Worm (Caenorhabditis elegans) whole organism, L4 larva: ENCODE data around the gene M05D6.2.
"Not testable (repeated sequence)": the region's sequence is repeated elsewhere in the genome, so short reads cannot be mapped to it uniquely, and the experiment has no call there.

Source experiments
- F49E8.2 ChIP-seq: sonication (generic microtip); optimal IDR thresholded peaks from 2 replicates; lab custom pipeline; 2016; ENCODE audit warnings: missing compliant biosample characterization, mild to moderate bottlenecking, missing genetic modification characterization, borderline replicate concordance
- T20F7.1 ChIP-seq: fragments of 200-800 bp; sonication (Bioruptor generic); optimal IDR thresholded peaks from 2 replicates; lab custom pipeline; 2018; ENCODE audit warnings: mild to moderate bottlenecking, missing genetic modification characterization, missing compliant biosample characterization
- Y75B8A.6 ChIP-seq: fragments of 200-800 bp; sonication (Bioruptor generic); IDR thresholded peaks from 2 replicates; pipeline ENCODE4 v1.3.6; 2022; ENCODE audit warnings: missing genetic modification reagents, missing genetic modification characterization, missing compliant biosample characterization
- aha-1 ChIP-seq: fragments of 150-350 bp; peaks from one replicate; lab custom pipeline; 2014; ENCODE audit warnings: missing biosample characterization, missing genetic modification characterization
- aly-2 ChIP-seq: sonication (generic microtip); optimal IDR thresholded peaks from 2 replicates; lab custom pipeline; 2018; ENCODE audit warnings: missing biosample characterization, missing genetic modification characterization
- attf-4 ChIP-seq: sonication (generic microtip); optimal IDR thresholded peaks from 3 replicates; lab custom pipeline; 2017; ENCODE audit warnings: missing biosample characterization, missing genetic modification characterization
- ceh-20 ChIP-seq: fragments of 200-800 bp; sonication (Bioruptor generic); IDR thresholded peaks from 2 replicates; pipeline ENCODE4 v1.3.6; 2022; ENCODE audit warnings: missing genetic modification reagents, missing genetic modification characterization, missing compliant biosample characterization
- ceh-62 ChIP-seq: sonication (generic microtip); optimal IDR thresholded peaks from 2 replicates; lab custom pipeline; 2017; ENCODE audit warnings: missing biosample characterization, missing genetic modification characterization
- cey-2 ChIP-seq: sonication (generic microtip); optimal IDR thresholded peaks from 3 replicates; lab custom pipeline; 2017; ENCODE audit warnings: missing genetic modification characterization, mild to moderate bottlenecking, missing compliant biosample characterization, antibody characterized with exemption, borderline replicate concordance; ENCODE audit not compliant: insufficient read depth
- daf-12 ChIP-seq: fragments of 150-350 bp; optimal IDR thresholded peaks from 2 replicates; lab custom pipeline; 2014; ENCODE audit warnings: missing biosample characterization, missing genetic modification reagents, missing genetic modification characterization
- daf-16 ChIP-seq, 3 experiments: sonication (generic microtip); optimal IDR thresholded peaks; 2 replicates each; lab custom pipeline; 2016 to 2017; ENCODE audit warnings: missing genetic modification characterization in 3 of 3, missing genetic modification reagents in 3 of 3, mild to moderate bottlenecking in 2 of 3, missing compliant biosample characterization in 2 of 3, missing biosample characterization in 1 of 3, moderate library complexity in 1 of 3
- dmd-9 ChIP-seq: fragments of 200-800 bp; sonication (Bioruptor generic); IDR thresholded peaks from 2 replicates; pipeline ENCODE4 v1.3.6; 2022; ENCODE audit warnings: missing genetic modification reagents, missing genetic modification characterization, missing compliant biosample characterization
- dpl-1 ChIP-seq: fragments of 150-350 bp; optimal IDR thresholded peaks from 2 replicates; lab custom pipeline; 2014; ENCODE audit warnings: missing biosample characterization, missing genetic modification reagents, missing genetic modification characterization
- dve-1 ChIP-seq: sonication (generic microtip); optimal IDR thresholded peaks from 2 replicates; lab custom pipeline; 2017; ENCODE audit warnings: antibody characterized with exemption, mild to moderate bottlenecking, missing genetic modification characterization, missing compliant biosample characterization; ENCODE audit not compliant: insufficient read depth
- fkh-10 ChIP-seq: fragments of 150-350 bp; optimal IDR thresholded peaks from 2 replicates; lab custom pipeline; 2014; ENCODE audit warnings: missing biosample characterization, missing genetic modification reagents, missing genetic modification characterization
- hmg-1.1 ChIP-seq: fragments of 200-800 bp; sonication (Bioruptor generic); IDR thresholded peaks from 2 replicates; pipeline ENCODE4 v1.3.6; 2022; ENCODE audit warnings: missing genetic modification reagents, missing genetic modification characterization, missing compliant biosample characterization
- lin-13 ChIP-seq: fragments of 150-350 bp; optimal IDR thresholded peaks from 2 replicates; lab custom pipeline; 2014; ENCODE audit warnings: missing biosample characterization, missing genetic modification reagents, missing genetic modification characterization
- lin-29 ChIP-seq: fragments of 200-800 bp; sonication (Bioruptor generic); IDR thresholded peaks from 2 replicates; pipeline ENCODE4 v1.3.6; 2022; ENCODE audit warnings: missing genetic modification reagents, missing genetic modification characterization, missing compliant biosample characterization
- lir-3 ChIP-seq: sonication (generic microtip); optimal IDR thresholded peaks from 2 replicates; lab custom pipeline; 2016; ENCODE audit warnings: mild to moderate bottlenecking, missing genetic modification characterization, missing compliant biosample characterization
- lsy-2 ChIP-seq, 2 experiments: fragments of 150-350 bp in 1 of 2; sonication (generic microtip) in 1 of 2; optimal IDR thresholded peaks; 2 replicates each; lab custom pipeline; 2014 to 2017; ENCODE audit warnings: missing biosample characterization in 2 of 2, missing genetic modification characterization in 2 of 2
- madf-9 ChIP-seq: fragments of 200-800 bp; sonication (Bioruptor generic); conservative IDR thresholded peaks from 2 replicates; pipeline ENCODE4 v1.3.6; 2022; ENCODE audit warnings: missing genetic modification reagents, missing genetic modification characterization, missing compliant biosample characterization
- mdl-1 ChIP-seq, 2 experiments: fragments of 150-350 bp in 1 of 2; sonication (generic microtip) in 1 of 2; optimal IDR thresholded peaks; 2 replicates each; lab custom pipeline; 2014 to 2017; ENCODE audit warnings: missing biosample characterization in 2 of 2, missing genetic modification characterization in 2 of 2
- mep-1 ChIP-seq: fragments of 150-350 bp; sonication (generic microtip); optimal IDR thresholded peaks from 3 replicates; lab custom pipeline; 2014; ENCODE audit warnings: missing biosample characterization, missing genetic modification characterization
- mxl-2 ChIP-seq: fragments of 200-800 bp; sonication (Bioruptor generic); conservative IDR thresholded peaks from 2 replicates; pipeline ENCODE4 v1.3.6; 2022; ENCODE audit warnings: missing genetic modification reagents, missing genetic modification characterization, missing compliant biosample characterization
- mxl-3 ChIP-seq: fragments of 200-800 bp; sonication (Bioruptor generic); optimal IDR thresholded peaks from 2 replicates; lab custom pipeline; 2018; ENCODE audit warnings: mild to moderate bottlenecking, missing genetic modification characterization, missing compliant biosample characterization
- nhr-11 ChIP-seq: fragments of 150-350 bp; optimal IDR thresholded peaks from 2 replicates; lab custom pipeline; 2014; ENCODE audit warnings: missing biosample characterization, missing genetic modification characterization
- nhr-28 ChIP-seq: fragments of 150-350 bp; optimal IDR thresholded peaks from 2 replicates; lab custom pipeline; 2014; ENCODE audit warnings: missing biosample characterization, missing genetic modification characterization
- pha-4 ChIP-seq, 2 experiments: fragments of 150-350 bp in 1 of 2; fragments of 200-800 bp in 1 of 2; sonication (Bioruptor generic) in 1 of 2; IDR thresholded peaks in 1 of 2; optimal IDR thresholded peaks in 1 of 2; 2 replicates each; pipeline versions ENCODE4 v1.3.6 to Lab custom; 2014 to 2022; ENCODE audit warnings: missing genetic modification characterization in 2 of 2, missing genetic modification reagents in 2 of 2, missing biosample characterization in 1 of 2, missing compliant biosample characterization in 1 of 2
- php-3 ChIP-seq: fragments of 200-800 bp; sonication (Bioruptor generic); IDR thresholded peaks from 2 replicates; pipeline ENCODE4 v1.3.6; 2022; ENCODE audit warnings: missing genetic modification reagents, missing genetic modification characterization, missing compliant biosample characterization
- set-16 ChIP-seq: fragments of 200-800 bp; sonication (Bioruptor generic); IDR thresholded peaks from 2 replicates; pipeline ENCODE4 v1.3.6; 2022; ENCODE audit warnings: missing genetic modification reagents, missing genetic modification characterization, missing compliant biosample characterization
- skn-1 ChIP-seq: fragments of 150-350 bp; optimal IDR thresholded peaks from 2 replicates; lab custom pipeline; 2014; ENCODE audit warnings: missing biosample characterization, missing genetic modification characterization
- unc-130 ChIP-seq: sonication (generic microtip); optimal IDR thresholded peaks from 2 replicates; lab custom pipeline; 2016; ENCODE audit warnings: missing genetic modification reagents, missing genetic modification characterization, missing compliant biosample characterization
- ztf-7 ChIP-seq: fragments of 150-350 bp; optimal IDR thresholded peaks from 2 replicates; lab custom pipeline; 2014; ENCODE audit warnings: missing biosample characterization, missing genetic modification characterization

M05D6.2 gene

ce11 chrII:8467809-8468208, at the start of gene M05D6.2:
Gene M05D6.2 (plus strand): TSS chrII:8468109.
- TF ChIP-seq pha-4 (GFP tag; IDR thresholded peaks at IDR 0.05; lab: Robert Waterston, UW) (no peak), pha-4 (tag; optimal IDR thresholded peaks at IDR 0.05; lab: Kevin White, UChicago) (no peak), dve-1 (tag; lab: Kevin White, UChicago) (no peak), mxl-3 (no peak), daf-12 (tag; lab: Kevin White, UChicago) (no peak), ceh-20 (GFP tag; lab: Robert Waterston, UW) (no peak), F49E8.2 (tag; lab: Kevin White, UChicago) (no peak), set-16 (GFP tag; lab: Robert Waterston, UW) (no peak), lin-29 (GFP tag; lab: Robert Waterston, UW) (no peak), fkh-10 (GFP tag; lab: Kevin White, UChicago) (no peak), nhr-11 (tag; lab: Kevin White, UChicago) (no peak), mxl-2 (GFP tag; lab: Robert Waterston, UW) (no peak), aly-2 (tag; lab: Kevin White, UChicago) (no peak)

DNA sequence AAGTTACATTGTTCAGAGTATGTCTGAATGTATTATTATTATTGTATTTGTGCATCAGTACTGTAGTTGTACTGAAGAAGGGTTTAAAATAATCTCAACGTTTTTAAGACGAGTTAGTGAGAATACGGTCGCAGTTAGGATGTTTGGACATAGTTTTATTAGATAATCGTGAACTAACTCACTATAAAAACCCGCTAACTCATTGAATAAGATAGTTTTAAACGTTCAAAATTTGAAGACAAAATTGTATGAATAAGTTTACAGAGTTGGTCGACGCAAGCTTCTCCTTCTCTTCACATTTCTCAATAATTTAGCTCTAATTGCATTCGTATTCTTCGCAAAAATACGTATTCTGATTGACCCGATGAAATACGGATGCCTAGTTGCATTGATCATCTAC, 48.9 kb upstream of the M05D6.2 start:
- TF ChIP-seq mep-1: peak; percentile 19
- no peak for TF ChIP-seq lin-13 (GFP tag; lab: Kevin White, UChicago)

DNA sequence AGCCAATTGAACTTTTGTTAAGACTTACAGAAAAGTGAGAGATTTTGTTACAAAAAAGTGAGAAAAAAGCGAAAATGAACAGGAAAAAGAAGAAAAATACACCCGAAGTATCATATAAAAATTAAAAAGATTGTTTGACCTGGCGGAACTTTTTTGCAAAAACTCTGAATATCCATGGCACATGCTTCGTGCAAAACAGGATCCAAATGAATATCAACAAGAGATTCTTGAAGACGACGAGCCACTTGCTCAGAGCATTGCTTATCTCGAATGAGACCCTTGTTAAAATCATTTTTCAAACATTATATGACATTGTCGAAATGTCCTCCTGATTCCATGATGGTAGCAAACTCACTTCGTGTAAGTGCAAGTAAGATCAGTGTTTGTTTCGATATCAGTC, 48.1 kb upstream of the M05D6.2 start, which contains the start of gene F14E5.8:
Gene F14E5.8 (plus strand): TSS at position 301 of the 400 bp plus-strand sequence.
- TF ChIP-seq attf-4; ceh-62 (tag; lab: Kevin White, UChicago); Y75B8A.6 (GFP tag; lab: Robert Waterston, UW): not testable (repeated sequence)

ce11 chrII:8420775-8421388, 47.0 kb upstream of the M05D6.2 start:
- TF ChIP-seq T20F7.1 (GFP tag; lab: Kevin White, UChicago) (no peak), skn-1 (tag; lab: Kevin White, UChicago) (no peak), mep-1 (peak; percentile 39), ztf-7 (tag; lab: Kevin White, UChicago) (peak; percentile 82)
- TF ChIP-seq, all 104 proteins: peak for 2

DNA sequence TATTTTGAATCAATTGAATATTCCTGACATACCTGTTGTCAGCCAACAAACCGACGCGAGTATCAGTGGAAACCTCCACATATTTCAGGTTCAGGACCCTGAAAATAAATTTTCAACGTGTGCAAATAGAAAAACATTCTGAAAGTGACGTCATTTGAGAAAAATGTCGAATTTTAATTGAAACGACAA, 39.3 kb upstream of the M05D6.2 start, which contains the start of gene F14E5.2:
Gene F14E5.2 (minus strand): TSS at position 101 of the 189 bp plus-strand sequence.
- TF ChIP-seq madf-9 (GFP tag; lab: Robert Waterston, UW): no peak
- no peak for TF ChIP-seq cey-2 (tag; lab: Kevin White, UChicago)
- no peak for TF ChIP-seq dmd-9 (GFP tag; lab: Robert Waterston, UW)
- TF ChIP-seq lir-3 (tag; lab: Kevin White, UChicago): no peak

DNA sequence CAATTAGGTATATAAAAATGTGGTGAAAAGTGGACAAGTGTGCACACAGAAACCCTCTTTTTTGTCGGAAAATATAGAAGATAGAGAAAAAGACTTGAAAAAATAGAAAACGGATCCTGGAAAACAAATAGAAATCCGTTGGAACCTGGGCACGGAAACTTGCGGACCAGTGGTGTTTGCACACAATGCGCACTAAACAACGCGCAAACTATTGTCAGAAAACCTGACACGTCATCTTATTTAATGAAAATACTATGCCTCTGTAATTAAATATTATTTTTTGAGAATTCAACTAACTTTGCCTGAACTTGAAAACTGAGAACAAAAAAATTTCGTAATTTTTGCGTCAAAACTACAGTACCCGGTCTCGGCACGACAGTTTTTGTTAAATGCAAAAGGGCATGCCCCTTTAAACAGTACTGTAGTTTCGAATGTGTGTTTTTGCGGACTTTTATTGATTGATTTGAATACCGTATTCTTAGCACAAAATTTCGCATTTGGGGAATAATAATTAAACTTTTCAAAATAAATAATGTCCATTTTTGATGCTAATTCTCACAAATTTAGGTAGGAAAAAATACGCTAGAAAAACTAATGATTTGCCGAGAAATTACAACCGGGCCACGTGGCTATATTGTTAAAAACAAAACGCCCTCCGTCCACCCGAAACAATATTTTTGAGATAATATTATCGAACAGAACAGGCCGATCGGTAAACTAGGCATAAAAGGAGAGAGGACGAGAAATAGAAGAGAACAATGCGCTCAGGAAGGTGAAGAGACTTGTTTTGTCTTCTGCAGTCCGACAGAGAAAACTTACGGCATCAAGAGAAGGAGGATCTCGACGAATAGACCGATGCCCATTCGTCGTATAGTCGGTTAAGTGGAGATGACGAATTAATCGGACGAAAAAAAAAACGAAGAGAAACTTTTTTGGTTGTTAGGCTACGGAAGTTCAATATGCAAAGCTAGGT, 38.7 kb upstream of the M05D6.2 start:
- TF ChIP-seq dpl-1 (peak; percentile 24), daf-16 (GFP tag; optimal IDR thresholded peaks at IDR 0.05; lab: Kevin White, UChicago) (no peak), daf-16 (tag; optimal IDR thresholded peaks at IDR 0.05; lab: Kevin White, UChicago) (peak; percentile 8), F49E8.2 (tag; lab: Kevin White, UChicago) (peak; percentile 52), nhr-28 (tag; lab: Kevin White, UChicago) (peak; percentile 19), aha-1 (peak; percentile 76), mdl-1 (tag; optimal IDR thresholded peaks at IDR 0.05; lab: Kevin White, UChicago) (no peak), php-3 (GFP tag; lab: Robert Waterston, UW) (no peak), mep-1 (no peak), unc-130 (GFP tag; lab: Kevin White, UChicago) (peak; percentile 14), lsy-2 (tag; optimal IDR thresholded peaks at IDR 0.05; lab: Kevin White, UChicago) (peak in 1 of 2 experiments; percentile 43), mxl-3 (peak; percentile 7), hmg-1.1 (GFP tag; lab: Robert Waterston, UW) (peak; percentile 36; the same call in 1 of the 2 replicates)
